Fruit fly (Drosophila melanogaster): ENCODE measurements around the gene CG3437.

CG3437 gene

DNA sequence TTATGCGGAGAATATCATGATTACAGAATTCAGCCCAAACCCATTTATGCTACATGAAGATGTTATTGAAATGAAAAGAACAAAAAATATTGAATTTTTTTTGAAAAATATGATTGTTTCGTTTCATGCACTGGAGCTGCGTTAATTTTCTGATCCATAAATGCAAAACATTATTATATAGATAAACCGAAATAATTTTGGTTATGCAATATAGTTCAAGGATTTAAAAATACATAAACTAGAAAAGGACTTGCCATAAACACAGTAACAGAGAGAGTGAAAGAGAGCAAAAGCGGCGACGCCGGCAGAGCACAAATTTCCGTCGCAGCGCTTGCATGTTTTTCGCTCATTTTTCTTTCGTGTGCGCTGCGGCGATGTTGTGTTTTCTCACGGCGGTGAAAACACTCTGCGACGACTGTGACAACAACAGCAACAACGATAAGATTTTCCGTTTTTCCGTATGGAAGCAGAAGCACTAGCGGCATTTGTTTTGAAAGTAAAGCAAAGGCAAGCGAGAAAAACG lies 4.8 kb upstream of the CG3437 start (continued):
- peak; percentile 93 for TF ChIP-seq CG34376 (GFP tag; optimal IDR thresholded peaks at IDR 0.05)
- peak; percentile 69 for TF ChIP-seq ewg (GFP tag; optimal IDR thresholded peaks at IDR 0.05)
- TF ChIP-seq NC2β (GFP tag; optimal IDR thresholded peaks at IDR 0.05): peak; percentile 67
- TF ChIP-seq lbe (GFP tag; optimal IDR thresholded peaks at IDR 0.05): peak; percentile 82
- TF ChIP-seq otp (GFP tag; IDR thresholded peaks at IDR 0.05): peak; percentile 66; the same call in 2 of the 3 replicates
- peak; percentile 64 for TF ChIP-seq CG6654 (GFP tag; optimal IDR thresholded peaks at IDR 0.05)
- TF ChIP-seq CG32767 (GFP tag; IDR thresholded peaks at IDR 0.05): peak; percentile 78
- TF ChIP-seq gro (GFP tag; optimal IDR thresholded peaks at IDR 0.05): peak; percentile 76
- no peak; the same call in 1 of the 2 replicates for TF ChIP-seq MBD-R2 (GFP tag; IDR thresholded peaks at IDR 0.05)
- peak; percentile 77 for TF ChIP-seq Dad (GFP tag; optimal IDR thresholded peaks at IDR 0.05)
- no peak for TF ChIP-seq prd (optimal IDR thresholded peaks at IDR 0.05)
- TF ChIP-seq prd (GFP tag; IDR thresholded peaks at IDR 0.05): peak; percentile 79
- peak; percentile 92 for TF ChIP-seq CG33557 (GFP tag; optimal IDR thresholded peaks at IDR 0.05)
- TF ChIP-seq row (GFP tag; IDR thresholded peaks at IDR 0.05): peak; percentile 96
- TF ChIP-seq CG4617 (GFP tag; optimal IDR thresholded peaks at IDR 0.05; ENCODE audit: borderline replicate concordance): peak; percentile 0
- TF ChIP-seq amos (GFP tag; IDR thresholded peaks at IDR 0.05; ENCODE audit: partially characterized antibody): no peak
- peak; percentile 91 for TF ChIP-seq CG18476 (GFP tag; optimal IDR thresholded peaks at IDR 0.05)
- peak; percentile 74 for TF ChIP-seq her (GFP tag; optimal IDR thresholded peaks at IDR 0.05)
- TF ChIP-seq CG8944 (GFP tag; optimal IDR thresholded peaks at IDR 0.05): peak; percentile 51
- TF ChIP-seq CG6175 (GFP tag; IDR thresholded peaks at IDR 0.05): no peak
- peak; percentile 50 for TF ChIP-seq wdn (GFP tag; IDR thresholded peaks at IDR 0.05)
- TF ChIP-seq CG13424 (tag; optimal IDR thresholded peaks at IDR 0.05): peak; percentile 93
- TF ChIP-seq CG14860 (GFP tag; IDR thresholded peaks at IDR 0.05; ENCODE audit: partially characterized antibody): no peak
- TF ChIP-seq CG16815 (GFP tag; optimal IDR thresholded peaks at IDR 0.05): peak; percentile 70
- no peak for TF ChIP-seq da (GFP tag; optimal IDR thresholded peaks at IDR 0.05)
- peak; percentile 95 for TF ChIP-seq PHDP (tag; optimal IDR thresholded peaks at IDR 0.05)
- TF ChIP-seq ham (GFP tag; IDR thresholded peaks at IDR 0.05): 0 out of 2 replicates have a peak, but pooled peaks have one; percentile 34
- TF ChIP-seq sens (GFP tag): peak; percentile 98
- TF ChIP-seq wor (GFP tag; IDR thresholded peaks at IDR 0.05): peak; percentile 65
- TF ChIP-seq YL-1 (GFP tag; optimal IDR thresholded peaks at IDR 0.05): peak; percentile 52
- TF ChIP-seq CG11085 (GFP tag; IDR thresholded peaks at IDR 0.05): peak; percentile 45; the same call in 1 of the 2 replicates
- TF ChIP-seq CG9876 (GFP tag; optimal IDR thresholded peaks at IDR 0.05): no peak
- peak; percentile 83 for TF ChIP-seq HHEX (GFP tag; optimal IDR thresholded peaks at IDR 0.05)
- no peak for TF ChIP-seq grn (GFP tag; optimal IDR thresholded peaks at IDR 0.05)
- TF ChIP-seq Atf6 (GFP tag; IDR thresholded peaks at IDR 0.05): peak; percentile 73; the same call in 1 of the 2 replicates
- TF ChIP-seq NFAT (GFP tag; IDR thresholded peaks at IDR 0.05): peak; percentile 9; the same call in 1 of the 2 replicates
- peak; percentile 82 for TF ChIP-seq dysf (GFP tag; IDR thresholded peaks at IDR 0.05)
- TF ChIP-seq CTCF (GFP tag; optimal IDR thresholded peaks at IDR 0.05): peak; percentile 53
- no peak; the same call in 1 of the 3 replicates for TF ChIP-seq Aef1 (GFP tag; IDR thresholded peaks at IDR 0.05)
- TF ChIP-seq CG12659 (GFP tag; optimal IDR thresholded peaks at IDR 0.05): peak; percentile 86
- TF ChIP-seq exex (tag; optimal IDR thresholded peaks at IDR 0.05): peak; percentile 67
- peak; percentile 71; the same call in 1 of the 2 replicates for TF ChIP-seq CG7372 (GFP tag; IDR thresholded peaks at IDR 0.05)
- TF ChIP-seq CG6689 (GFP tag; IDR thresholded peaks at IDR 0.05): peak; percentile 82
- TF ChIP-seq gfzf (GFP tag; optimal IDR thresholded peaks at IDR 0.05): no peak
- peak; percentile 86 for TF ChIP-seq tap (tag; optimal IDR thresholded peaks at IDR 0.05)
- peak; percentile 92 for TF ChIP-seq D19A (tag; optimal IDR thresholded peaks at IDR 0.05)
- peak; percentile 35; the same call in 1 of the 2 replicates for TF ChIP-seq CG11696 (GFP tag; IDR thresholded peaks at IDR 0.05)
- no peak for TF ChIP-seq nerfin-2 (GFP tag; IDR thresholded peaks at IDR 0.05; ENCODE audit: partially characterized antibody)
- peak; percentile 72 for TF ChIP-seq lmd (GFP tag; IDR thresholded peaks at IDR 0.05)
- no peak for TF ChIP-seq pzg (GFP tag; optimal IDR thresholded peaks at IDR 0.05)
- peak; percentile 62 for TF ChIP-seq fd64A (GFP tag; optimal IDR thresholded peaks at IDR 0.05)
